Worm (Caenorhabditis elegans): ENCODE measurements around the gene thk-1.

The thk-1 gene

ce11 chrIV:10245666-10246210 lies 35.6 kb downstream of the thk-1 start, which contains the start of gene F01G10.10 (continued):
- no peak for TF ChIP-seq attf-4 (tag; optimal IDR thresholded peaks at IDR 0.05)
- no peak for TF ChIP-seq lin-29 (GFP tag; IDR thresholded peaks at IDR 0.05)
- TF ChIP-seq lim-7 (GFP tag; IDR thresholded peaks at IDR 0.05): peak; percentile 57; the same call in 1 of the 2 replicates
- no peak for TF ChIP-seq ctbp-1 (GFP tag; IDR thresholded peaks at IDR 0.05)
- TF ChIP-seq ceh-44 (GFP tag; IDR thresholded peaks at IDR 0.05): no peak
- TF ChIP-seq vab-7 (GFP tag; IDR thresholded peaks at IDR 0.05): no peak
- TF ChIP-seq ZK546.5 (tag; optimal IDR thresholded peaks at IDR 0.05): no peak
- TF ChIP-seq ama-1 (optimal IDR thresholded peaks at IDR 0.05): peak; percentile 59
- TF ChIP-seq fos-1 (tag; optimal IDR thresholded peaks at IDR 0.05): no peak
- TF ChIP-seq php-3 (GFP tag; IDR thresholded peaks at IDR 0.05): no peak
- no peak for TF ChIP-seq daf-12 (tag; optimal IDR thresholded peaks at IDR 0.05)
- TF ChIP-seq mdl-1 (tag; optimal IDR thresholded peaks at IDR 0.05): peak in 1 of 2 experiments; percentile 16
- TF ChIP-seq dmd-8 (GFP tag; IDR thresholded peaks at IDR 0.05): 0 out of 2 replicates have a peak, but pooled peaks have one; percentile 4
- TF ChIP-seq madf-5 (GFP tag; IDR thresholded peaks at IDR 0.05): no peak
- TF ChIP-seq mep-1 (tag; optimal IDR thresholded peaks at IDR 0.05): peak; percentile 40
- TF ChIP-seq Y105C5A.15 (GFP tag; IDR thresholded peaks at IDR 0.05): no peak
- TF ChIP-seq ceh-20 (GFP tag; IDR thresholded peaks at IDR 0.05): no peak
- no peak for TF ChIP-seq lin-15B (tag; optimal IDR thresholded peaks at IDR 0.05)
- no peak for TF ChIP-seq lin-13 (GFP tag; optimal IDR thresholded peaks at IDR 0.05)
- no peak for TF ChIP-seq zfp-2 (tag; optimal IDR thresholded peaks at IDR 0.05)
- TF ChIP-seq T20F7.1 (GFP tag; optimal IDR thresholded peaks at IDR 0.05): peak; percentile 40
- no peak for TF ChIP-seq ces-1 (GFP tag; optimal IDR thresholded peaks at IDR 0.05)
- TF ChIP-seq nhr-48 (tag; optimal IDR thresholded peaks at IDR 0.05): no peak
- no peak for TF ChIP-seq nhr-6 (tag; optimal IDR thresholded peaks at IDR 0.05)
- TF ChIP-seq dve-1 (tag; optimal IDR thresholded peaks at IDR 0.05; ENCODE audit: insufficient read depth): peak; percentile 6
- TF ChIP-seq T26A8.4 (GFP tag; IDR thresholded peaks at IDR 0.05): peak; percentile 36; the same call in 1 of the 2 replicates
- TF ChIP-seq arid-1 (GFP tag; conservative IDR thresholded peaks at IDR 0.05): 0 out of 2 replicates have a peak, but pooled peaks have one; percentile 60
- no peak for TF ChIP-seq nhr-77 (tag; optimal IDR thresholded peaks at IDR 0.05)
- peak; percentile 85; the same call in 1 of the 2 replicates for TF ChIP-seq zfp-3 (GFP tag; conservative IDR thresholded peaks at IDR 0.05)
- no peak for TF ChIP-seq R02D3.7 (tag; optimal IDR thresholded peaks at IDR 0.05)
- TF ChIP-seq F49E8.2 (tag; optimal IDR thresholded peaks at IDR 0.05; ENCODE audit: borderline replicate concordance): no peak
- TF ChIP-seq saeg-2 (GFP tag; IDR thresholded peaks at IDR 0.05): no peak
- no peak for TF ChIP-seq set-16 (GFP tag; IDR thresholded peaks at IDR 0.05)
- peak; percentile 13 for TF ChIP-seq nhr-111 (GFP tag; optimal IDR thresholded peaks at IDR 0.05)
- no peak for TF ChIP-seq ceh-32 (tag; optimal IDR thresholded peaks at IDR 0.05; ENCODE audit: poor library complexity)
- TF ChIP-seq nhr-76 (tag; optimal IDR thresholded peaks at IDR 0.05): no peak
- TF ChIP-seq nhr-42 (GFP tag; IDR thresholded peaks at IDR 0.05): no peak
- peak; percentile 2 for TF ChIP-seq mxl-3 (GFP tag; optimal IDR thresholded peaks at IDR 0.05)
- no peak for TF ChIP-seq egl-27 (tag; optimal IDR thresholded peaks at IDR 0.05)
- no peak for TF ChIP-seq daf-8 (GFP tag; IDR thresholded peaks at IDR 0.05)
- TF ChIP-seq hif-1 (tag; optimal IDR thresholded peaks at IDR 0.05): no peak
- no peak for TF ChIP-seq dmd-9 (GFP tag; IDR thresholded peaks at IDR 0.05)
- TF ChIP-seq nhr-10 (tag; optimal IDR thresholded peaks at IDR 0.05): no peak
- no peak for TF ChIP-seq F44E2.7 (GFP tag; IDR thresholded peaks at IDR 0.05)
- TF ChIP-seq lin-38 (GFP tag; IDR thresholded peaks at IDR 0.05): peak; percentile 48
- no peak for TF ChIP-seq jun-1 (tag; optimal IDR thresholded peaks at IDR 0.05)
- peak; percentile 25 for TF ChIP-seq nhr-102 (tag; optimal IDR thresholded peaks at IDR 0.05)
- TF ChIP-seq aha-1 (tag): peak; percentile 2
- no peak for TF ChIP-seq skn-1 (tag; optimal IDR thresholded peaks at IDR 0.05)
- TF ChIP-seq hlh-30 (tag; optimal IDR thresholded peaks at IDR 0.05; ENCODE audit: insufficient read depth): no peak
- no peak for TF ChIP-seq zip-11 (GFP tag; IDR thresholded peaks at IDR 0.05)
- TF ChIP-seq Y75B8A.6 (GFP tag; IDR thresholded peaks at IDR 0.05): peak; percentile 3; the same call in 1 of the 2 replicates
